Worm (Caenorhabditis elegans) whole organism, late embryonic: Measurements from ENCODE around the gene elli-1.

Experiments
- Y22D7AL.16 ChIP-seq: sonication (generic microtip); optimal IDR thresholded peaks from 2 replicates; lab custom pipeline; 2016; ENCODE audit warnings: missing genetic modification characterization, missing compliant biosample characterization
- ceh-24 ChIP-seq: sonication (generic microtip); optimal IDR thresholded peaks from 2 replicates; lab custom pipeline; 2016; ENCODE audit warnings: mild to moderate bottlenecking, missing genetic modification characterization, missing compliant biosample characterization
- ceh-31 ChIP-seq: sonication (generic microtip); optimal IDR thresholded peaks from 2 replicates; lab custom pipeline; 2016; ENCODE audit warnings: missing genetic modification characterization, missing compliant biosample characterization
- odd-2 ChIP-seq: sonication (generic microtip); optimal IDR thresholded peaks from 2 replicates; lab custom pipeline; 2017; ENCODE audit warnings: antibody characterized with exemption, mild to moderate bottlenecking, missing genetic modification characterization, missing compliant biosample characterization
- sox-4 ChIP-seq: sonication (generic microtip); optimal IDR thresholded peaks from 2 replicates; lab custom pipeline; 2017; ENCODE audit warnings: mild to moderate bottlenecking, missing genetic modification characterization, inconsistent platforms, missing compliant biosample characterization
- tbx-7 ChIP-seq: sonication (generic microtip); optimal IDR thresholded peaks from 2 replicates; lab custom pipeline; 2016; ENCODE audit warnings: missing genotype, missing genetic modification characterization, missing compliant biosample characterization

- TF ChIP-seq ceh-31 (tag; lab: Kevin White, UChicago) (no peak), tbx-7 (tag; lab: Kevin White, UChicago) (no peak), ceh-24 (tag; lab: Kevin White, UChicago) (no peak), odd-2 (no peak), sox-4 (tag; lab: Kevin White, UChicago) (no peak), Y22D7AL.16 (no peak)
These were observed 18.2 kb upstream of the elli-1 start, which contains the start of gene F20C5.6 for ce11 chrIV:8772800-8773256.
